Fruit fly (Drosophila melanogaster): ENCODE measurements around the gene klar.

DNA sequence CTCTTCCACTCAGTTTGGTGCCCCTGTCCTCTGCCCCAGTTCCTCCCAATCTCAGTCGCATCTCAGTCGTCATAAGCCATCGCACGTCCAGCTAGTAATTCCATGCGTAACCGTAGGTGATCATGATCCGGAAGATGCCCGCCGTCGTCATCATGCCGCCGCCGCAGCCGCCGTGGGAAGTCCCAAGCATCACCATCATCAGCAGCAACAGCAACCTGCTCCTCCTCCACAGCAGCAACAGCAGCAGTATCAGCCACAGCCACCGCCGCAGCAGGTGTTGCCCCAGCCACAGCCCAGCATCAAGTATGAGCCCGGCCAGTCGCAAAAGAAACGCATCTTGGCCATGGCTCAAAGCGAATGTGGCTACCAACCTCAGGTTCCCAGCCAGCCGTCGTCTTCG lies 32.5 kb upstream of the klar start:
- TF ChIP-seq CG11762 (GFP tag; optimal IDR thresholded peaks at IDR 0.05; ENCODE audit: insufficient read depth): no peak
- TF ChIP-seq OdsH (GFP tag; optimal IDR thresholded peaks at IDR 0.05): no peak
- no peak for TF ChIP-seq CG6163 (GFP tag; IDR thresholded peaks at IDR 0.05)
- TF ChIP-seq svp (GFP tag): no peak
- TF ChIP-seq CG16779 (tag; optimal IDR thresholded peaks at IDR 0.05): no peak
- no peak for TF ChIP-seq fkh (GFP tag; optimal IDR thresholded peaks at IDR 0.05)
- no peak for TF ChIP-seq Hr38 (GFP tag; optimal IDR thresholded peaks at IDR 0.05)
- no peak for TF ChIP-seq dsx (GFP tag; optimal IDR thresholded peaks at IDR 0.05; ENCODE audit: poor library complexity, severe bottlenecking)
- TF ChIP-seq Sox102F (GFP tag; optimal IDR thresholded peaks at IDR 0.05): no peak
- no peak for TF ChIP-seq Lpt (GFP tag; optimal IDR thresholded peaks at IDR 0.05)

Measured in whole organism, prepupa.